Worm (Caenorhabditis elegans) whole organism, young adult: ENCODE results near the gene F01G4.6.
A peak's percentile ranks its signal among the peaks of the same experiment; 100 is the strongest.

Experiments
- B0019.2 ChIP-seq: fragments of 200-800 bp; sonication (Bioruptor generic); conservative IDR thresholded peaks from 2 replicates; pipeline ENCODE4 v1.3.6; 2022; ENCODE audit warnings: missing genetic modification reagents, missing genetic modification characterization, missing compliant biosample characterization
- C06A6.2 ChIP-seq: fragments of 200-800 bp; sonication (Bioruptor generic); conservative IDR thresholded peaks from 2 replicates; pipeline ENCODE4 v1.3.6; 2022; ENCODE audit warnings: missing genetic modification characterization, missing compliant biosample characterization
- C17E4.6 ChIP-seq: fragments of 200-800 bp; sonication (Bioruptor generic); IDR thresholded peaks from 2 replicates; pipeline ENCODE4 v1.3.6; 2022; ENCODE audit warnings: missing genetic modification reagents, missing genetic modification characterization, missing compliant biosample characterization
- D2030.7 ChIP-seq: fragments of 200-800 bp; sonication (Bioruptor generic); IDR thresholded peaks from 2 replicates; pipeline ENCODE4 v1.3.6; 2022; ENCODE audit warnings: missing genetic modification reagents, missing genetic modification characterization, missing compliant biosample characterization
- F33H1.4 ChIP-seq: fragments of 200-800 bp; sonication (Bioruptor generic); IDR thresholded peaks from 2 replicates; pipeline ENCODE4 v1.3.6; 2022; ENCODE audit warnings: missing genetic modification reagents, missing genetic modification characterization, missing compliant biosample characterization
- F55B11.4 ChIP-seq: sonication (generic microtip); optimal IDR thresholded peaks from 2 replicates; lab custom pipeline; 2016; ENCODE audit warnings: missing compliant biosample characterization, missing genetic modification characterization, borderline replicate concordance; ENCODE audit not compliant: insufficient read depth
- K12H6.12 ChIP-seq: fragments of 200-800 bp; sonication (Bioruptor generic); optimal IDR thresholded peaks from 2 replicates; lab custom pipeline; 2018; ENCODE audit warnings: mild to moderate bottlenecking, missing genetic modification characterization, missing compliant biosample characterization
- Y53G8AR.9 ChIP-seq: fragments of 200-800 bp; sonication (Bioruptor generic); conservative IDR thresholded peaks from 2 replicates; pipeline ENCODE4 v1.3.6; 2022; ENCODE audit warnings: missing genetic modification reagents, missing genetic modification characterization, missing compliant biosample characterization
- Y79H2A.3 ChIP-seq: fragments of 200-800 bp; sonication (Bioruptor generic); conservative IDR thresholded peaks from 2 replicates; pipeline ENCODE4 v1.3.6; 2022; ENCODE audit warnings: missing genetic modification reagents, missing genetic modification characterization, missing compliant biosample characterization
- akir-1 ChIP-seq: fragments of 200-800 bp; sonication (Bioruptor generic); optimal IDR thresholded peaks from 2 replicates; lab custom pipeline; 2018; ENCODE audit warnings: mild to moderate bottlenecking, missing genetic modification characterization, moderate library complexity, missing compliant biosample characterization
- ama-1 ChIP-seq, 3 experiments: fragments of 150-350 bp in 1 of 3; sonication (generic microtip) in 2 of 3; optimal IDR thresholded peaks; 2 replicates each; lab custom pipeline; 2014 to 2018; ENCODE audit warnings: missing biosample characterization in 2 of 3, missing genetic modification characterization in 2 of 3, missing genetic modification reagents in 2 of 3
- aptf-2 ChIP-seq: fragments of 200-800 bp; sonication (Bioruptor generic); conservative IDR thresholded peaks from 2 replicates; pipeline ENCODE4 v1.3.6; 2022; ENCODE audit warnings: missing genetic modification reagents, missing genetic modification characterization, missing compliant biosample characterization
- atf-7 ChIP-seq: sonication (generic microtip); optimal IDR thresholded peaks from 2 replicates; lab custom pipeline; 2017; ENCODE audit warnings: mild to moderate bottlenecking, missing genetic modification characterization, missing compliant biosample characterization
- bed-1 ChIP-seq: fragments of 200-800 bp; sonication (Bioruptor generic); IDR thresholded peaks from 2 replicates; pipeline ENCODE4 v1.3.6; 2022; ENCODE audit warnings: missing genetic modification reagents, missing genetic modification characterization, missing compliant biosample characterization
- bed-2 ChIP-seq: fragments of 200-800 bp; sonication (Bioruptor generic); IDR thresholded peaks from 2 replicates; pipeline ENCODE4 v1.3.6; 2022; ENCODE audit warnings: missing genetic modification reagents, missing genetic modification characterization, missing compliant biosample characterization
- ccch-3 ChIP-seq: fragments of 200-800 bp; sonication (Bioruptor generic); optimal IDR thresholded peaks from 2 replicates; lab custom pipeline; 2018; ENCODE audit warnings: mild to moderate bottlenecking, missing genetic modification characterization, missing compliant biosample characterization
- cebp-2 ChIP-seq: fragments of 200-800 bp; sonication (Bioruptor generic); IDR thresholded peaks from 2 replicates; pipeline ENCODE4 v1.3.6; 2022; ENCODE audit warnings: missing genetic modification characterization, missing compliant biosample characterization
- ceh-40 ChIP-seq: fragments of 200-800 bp; sonication (Bioruptor generic); IDR thresholded peaks from 2 replicates; pipeline ENCODE4 v1.3.6; 2022; ENCODE audit warnings: missing genetic modification characterization, missing compliant biosample characterization
- dpff-1 ChIP-seq: sonication (generic microtip); optimal IDR thresholded peaks from 2 replicates; lab custom pipeline; 2017; ENCODE audit warnings: mild to moderate bottlenecking, missing genetic modification characterization, missing compliant biosample characterization
- dpl-1 ChIP-seq: fragments of 150-350 bp; optimal IDR thresholded peaks from 2 replicates; lab custom pipeline; 2014; ENCODE audit warnings: missing biosample characterization, missing genetic modification reagents, missing genetic modification characterization
- egl-44 ChIP-seq: fragments of 200-800 bp; sonication (Bioruptor generic); IDR thresholded peaks from 2 replicates; pipeline ENCODE4 v1.3.6; 2022; ENCODE audit warnings: missing genetic modification reagents, missing genetic modification characterization, missing compliant biosample characterization
- ekl-4 ChIP-seq: fragments of 200-800 bp; sonication (Bioruptor generic); IDR thresholded peaks from 2 replicates; pipeline ENCODE4 v1.3.6; 2022; ENCODE audit warnings: missing genetic modification reagents, missing genetic modification characterization, missing compliant biosample characterization
- fkh-3 ChIP-seq: sonication (generic microtip); optimal IDR thresholded peaks from 2 replicates; lab custom pipeline; 2016; ENCODE audit warnings: mild to moderate bottlenecking, missing genetic modification characterization, missing compliant biosample characterization
- hlh-12 ChIP-seq: sonication (generic microtip); optimal IDR thresholded peaks from 2 replicates; lab custom pipeline; 2016; ENCODE audit warnings: missing genetic modification characterization, missing compliant biosample characterization
- hmg-20 ChIP-seq: fragments of 200-800 bp; sonication (Bioruptor generic); IDR thresholded peaks from 2 replicates; pipeline ENCODE4 v1.3.6; 2022; ENCODE audit warnings: missing genetic modification reagents, missing genetic modification characterization, missing compliant biosample characterization
- lin-54 ChIP-seq: fragments of 200-800 bp; sonication (Bioruptor generic); optimal IDR thresholded peaks from 2 replicates; lab custom pipeline; 2018; ENCODE audit warnings: mild to moderate bottlenecking, missing genetic modification characterization, missing compliant biosample characterization
- lir-1 ChIP-seq: fragments of 200-800 bp; sonication (Bioruptor generic); conservative IDR thresholded peaks from 2 replicates; pipeline ENCODE4 v1.3.6; 2022; ENCODE audit warnings: missing genetic modification reagents, missing genetic modification characterization, missing compliant biosample characterization
- madf-10 ChIP-seq: sonication (generic microtip); optimal IDR thresholded peaks from 2 replicates; lab custom pipeline; 2016; ENCODE audit warnings: mild to moderate bottlenecking, missing genetic modification characterization, missing compliant biosample characterization
- mel-28 ChIP-seq: sonication (generic microtip); optimal IDR thresholded peaks from 2 replicates; lab custom pipeline; 2016; ENCODE audit warnings: borderline replicate concordance, mild to moderate bottlenecking, missing genetic modification characterization, missing compliant biosample characterization
- mxl-1 ChIP-seq: sonication (generic microtip); optimal IDR thresholded peaks from 2 replicates; lab custom pipeline; 2016; ENCODE audit warnings: missing genetic modification characterization, missing compliant biosample characterization
- nfya-2 ChIP-seq: fragments of 200-800 bp; sonication (Bioruptor generic); IDR thresholded peaks from 2 replicates; pipeline ENCODE4 v1.3.6; 2022; ENCODE audit warnings: missing genetic modification reagents, missing genetic modification characterization, missing compliant biosample characterization
- nfyb-1 ChIP-seq: fragments of 200-800 bp; sonication (Bioruptor generic); IDR thresholded peaks from 2 replicates; pipeline ENCODE4 v1.3.6; 2022; ENCODE audit warnings: missing genetic modification reagents, missing genetic modification characterization, missing compliant biosample characterization
- nhr-27 ChIP-seq: fragments of 200-800 bp; sonication (Bioruptor generic); optimal IDR thresholded peaks from 2 replicates; lab custom pipeline; 2018; ENCODE audit warnings: mild to moderate bottlenecking, missing genetic modification characterization, moderate library complexity, missing compliant biosample characterization
- pbrm-1 ChIP-seq: fragments of 200-800 bp; sonication (Bioruptor generic); IDR thresholded peaks from 2 replicates; pipeline ENCODE4 v1.3.6; 2022; ENCODE audit warnings: missing genetic modification reagents, missing genetic modification characterization, missing compliant biosample characterization
- pha-4 ChIP-seq: fragments of 150-350 bp; sonication (generic microtip); optimal IDR thresholded peaks from 2 replicates; lab custom pipeline; 2014; ENCODE audit warnings: missing biosample characterization, missing genetic modification reagents, missing genetic modification characterization
- snpc-1.1 ChIP-seq: sonication (generic microtip); optimal IDR thresholded peaks from 2 replicates; lab custom pipeline; 2017; ENCODE audit warnings: missing genetic modification characterization, mild to moderate bottlenecking, missing compliant biosample characterization, antibody characterized with exemption, moderate library complexity, missing genotype, missing genetic modification reagents; ENCODE audit not compliant: insufficient read depth
- snpc-1.3 ChIP-seq: sonication (generic microtip); optimal IDR thresholded peaks from 2 replicates; lab custom pipeline; 2017; ENCODE audit warnings: missing genetic modification characterization, mild to moderate bottlenecking, missing compliant biosample characterization, antibody characterized with exemption, moderate library complexity, missing genotype, missing genetic modification reagents; ENCODE audit not compliant: insufficient read depth
- snpc-3.4 ChIP-seq: sonication (generic microtip); optimal IDR thresholded peaks from 2 replicates; lab custom pipeline; 2017; ENCODE audit warnings: missing genetic modification characterization, mild to moderate bottlenecking, missing compliant biosample characterization, antibody characterized with exemption, moderate library complexity, missing genotype, missing genetic modification reagents
- snpc-4 ChIP-seq, 5 experiments: fragments of 150-350 bp in 1 of 5; sonication (generic microtip) in 4 of 5; optimal IDR thresholded peaks; 2 replicates each; lab custom pipeline; 2014 to 2018; ENCODE audit warnings: missing genetic modification characterization in 5 of 5, missing biosample characterization in 3 of 5, antibody characterized with exemption in 2 of 5, mild to moderate bottlenecking in 2 of 5, missing compliant biosample characterization in 2 of 5, missing genotype in 2 of 5, moderate library complexity in 2 of 5, missing genetic modification reagents in 1 of 5
- somi-1 ChIP-seq: fragments of 200-800 bp; sonication (Bioruptor generic); optimal IDR thresholded peaks from 2 replicates; lab custom pipeline; 2018; ENCODE audit warnings: mild to moderate bottlenecking, missing genetic modification characterization, missing compliant biosample characterization
- sptf-2 ChIP-seq: fragments of 200-800 bp; sonication (Bioruptor generic); optimal IDR thresholded peaks from 2 replicates; lab custom pipeline; 2018; ENCODE audit warnings: mild to moderate bottlenecking, missing genetic modification characterization, missing compliant biosample characterization
- tbx-9 ChIP-seq: sonication (generic microtip); optimal IDR thresholded peaks from 2 replicates; lab custom pipeline; 2016; ENCODE audit warnings: borderline replicate concordance, missing genetic modification characterization, inconsistent platforms, missing compliant biosample characterization
- tlf-1 ChIP-seq: fragments of 200-800 bp; sonication (Bioruptor generic); optimal IDR thresholded peaks from 2 replicates; lab custom pipeline; 2018; ENCODE audit warnings: mild to moderate bottlenecking, missing genetic modification characterization, missing compliant biosample characterization
- zfh-2 ChIP-seq: fragments of 200-800 bp; sonication (Bioruptor generic); conservative IDR thresholded peaks from 2 replicates; pipeline ENCODE4 v1.3.6; 2022; ENCODE audit warnings: missing genetic modification reagents, missing genetic modification characterization, missing compliant biosample characterization
- ztf-18 ChIP-seq: sonication (generic microtip); optimal IDR thresholded peaks from 2 replicates; lab custom pipeline; 2016; ENCODE audit warnings: missing genotype, mild to moderate bottlenecking, missing genetic modification characterization, missing compliant biosample characterization
- ztf-22 ChIP-seq: fragments of 200-800 bp; sonication (Bioruptor generic); optimal IDR thresholded peaks from 2 replicates; lab custom pipeline; 2018; ENCODE audit warnings: mild to moderate bottlenecking, missing genetic modification characterization, moderate library complexity, missing compliant biosample characterization
- ztf-28 ChIP-seq: fragments of 200-800 bp; sonication (Bioruptor generic); IDR thresholded peaks from 2 replicates; pipeline ENCODE4 v1.3.6; 2022; ENCODE audit warnings: missing genetic modification reagents, missing genetic modification characterization, missing compliant biosample characterization

F01G4.6 gene

ce11 chrIV:11148788-11149366, 427 bp downstream of the F01G4.6 start (continued):
- TF ChIP-seq bed-2 (GFP tag; lab: Robert Waterston, UW): no peak
- TF ChIP-seq atf-7 (tag; lab: Kevin White, UChicago): no peak
- no peak for TF ChIP-seq ccch-3
- TF ChIP-seq lin-54 (GFP tag; lab: Kevin White, UChicago): no peak
- no peak for TF ChIP-seq Y53G8AR.9
- TF ChIP-seq D2030.7 (GFP tag; lab: Robert Waterston, UW): no peak
- no peak for TF ChIP-seq bed-1 (GFP tag; lab: Robert Waterston, UW)
- no peak for TF ChIP-seq akir-1 (GFP tag; lab: Kevin White, UChicago)
- no peak for TF ChIP-seq mxl-1 (tag; lab: Kevin White, UChicago)
- TF ChIP-seq egl-44: no peak
- no peak for TF ChIP-seq fkh-3 (tag; lab: Kevin White, UChicago)
- TF ChIP-seq lir-1: no peak
- no peak for TF ChIP-seq aptf-2 (GFP tag; lab: Robert Waterston, UW)
- no peak for TF ChIP-seq snpc-1.1 (tag; lab: Kevin White, UChicago)
- no peak for TF ChIP-seq tlf-1 (GFP tag; lab: Kevin White, UChicago)
- no peak for TF ChIP-seq ekl-4
- TF ChIP-seq C17E4.6 (GFP tag; lab: Robert Waterston, UW): no peak
- no peak for TF ChIP-seq ztf-22
- no peak for TF ChIP-seq ztf-18 (tag; lab: Kevin White, UChicago)
- TF ChIP-seq F33H1.4 (GFP tag; lab: Robert Waterston, UW): no peak
- no peak for TF ChIP-seq dpl-1
- no peak for TF ChIP-seq tbx-9 (tag; lab: Kevin White, UChicago)
- TF ChIP-seq K12H6.12 (tag; lab: Kevin White, UChicago): no peak
- peak; percentile 74; the same call in 1 of the 2 replicates for TF ChIP-seq nfyb-1 (GFP tag; lab: Robert Waterston, UW)
- no peak for TF ChIP-seq B0019.2
- no peak for TF ChIP-seq ama-1 (optimal IDR thresholded peaks at IDR 0.05; lab: Kevin White, UChicago)
- no peak for TF ChIP-seq ama-1 (GFP tag; optimal IDR thresholded peaks at IDR 0.05; lab: Kevin White, UChicago)
- TF ChIP-seq hlh-12 (tag; lab: Kevin White, UChicago): no peak
- 0 out of 2 replicates have a peak, but pooled peaks have one; percentile 46 for TF ChIP-seq pbrm-1
- no peak for TF ChIP-seq mel-28
- TF ChIP-seq Y79H2A.3 (GFP tag; lab: Robert Waterston, UW): no peak
- no peak for TF ChIP-seq ceh-40 (GFP tag; lab: Robert Waterston, UW)
- no peak for TF ChIP-seq dpff-1 (tag; lab: Kevin White, UChicago)
- TF ChIP-seq C06A6.2 (GFP tag; lab: Robert Waterston, UW): no peak
- no peak for TF ChIP-seq ztf-28 (GFP tag; lab: Robert Waterston, UW)
- no peak for TF ChIP-seq cebp-2 (GFP tag; lab: Robert Waterston, UW)
- TF ChIP-seq F55B11.4 (tag; lab: Kevin White, UChicago): no peak
- TF ChIP-seq sptf-2 (GFP tag; lab: Kevin White, UChicago): no peak
- TF ChIP-seq snpc-4 (GFP tag; optimal IDR thresholded peaks at IDR 0.05; lab: Kevin White, UChicago): no peak
- no peak for TF ChIP-seq snpc-4 (tag; optimal IDR thresholded peaks at IDR 0.05; lab: Kevin White, UChicago)
- no peak for TF ChIP-seq madf-10 (tag; lab: Kevin White, UChicago)
- TF ChIP-seq snpc-1.3 (tag; lab: Kevin White, UChicago): no peak
- no peak for TF ChIP-seq hmg-20
- no peak for TF ChIP-seq zfh-2
- no peak for TF ChIP-seq pha-4
- no peak for TF ChIP-seq snpc-3.4 (tag; lab: Kevin White, UChicago)
- no peak for TF ChIP-seq somi-1
- no peak for TF ChIP-seq nhr-27 (tag; lab: Kevin White, UChicago)
- TF ChIP-seq nfya-2 (GFP tag; lab: Robert Waterston, UW): no peak
